Fruit fly (Drosophila melanogaster) S2 (cell line): ENCODE measurements around the gene Arglu1.

Source experiments
- CG8478 ChIP-seq: fragments of >200 bp; optimal IDR thresholded peaks from 2 replicates; lab custom pipeline; 2018
- CTCF ChIP-seq, 2 experiments: fragments of >200 bp; optimal IDR thresholded peaks; 2 replicates each; lab custom pipeline; 2018

- no peak for TF ChIP-seq CTCF (optimal IDR thresholded peaks at IDR 0.05; lab: Kevin White, UChicago)
- TF ChIP-seq CG8478 (lab: Kevin White, UChicago): no peak
Observed at dm6 chr2L:9886086-9886485, 51.8 kb downstream of the Arglu1 start, which contains the start of gene nAChRalpha6.
